Worm (Caenorhabditis elegans) whole organism, L1 larva: ENCODE measurements around the gene glb-11.

ENCODE experiments used
- C16A3.4 ChIP-seq: fragments of 150-350 bp; optimal IDR thresholded peaks from 2 replicates; lab custom pipeline; 2014; ENCODE audit warnings: missing biosample characterization, missing genetic modification characterization
- F16B12.6 ChIP-seq: fragments of 150-350 bp; optimal IDR thresholded peaks from 2 replicates; lab custom pipeline; 2014; ENCODE audit warnings: missing biosample characterization, missing genetic modification characterization
- Y116A8C.19 ChIP-seq: sonication (generic microtip); optimal IDR thresholded peaks from 2 replicates; lab custom pipeline; 2016; ENCODE audit warnings: missing compliant biosample characterization, missing genetic modification characterization, borderline replicate concordance
- aha-1 ChIP-seq: fragments of 150-350 bp; optimal IDR thresholded peaks from 2 replicates; lab custom pipeline; 2014; ENCODE audit warnings: missing biosample characterization, missing genetic modification characterization
- ceh-8 ChIP-seq: fragments of 200-800 bp; sonication (Bioruptor generic); optimal IDR thresholded peaks from 2 replicates; lab custom pipeline; 2018; ENCODE audit warnings: mild to moderate bottlenecking, missing genetic modification characterization, moderate library complexity, missing compliant biosample characterization
- ceh-82 ChIP-seq, 3 experiments: fragments of 150-350 bp in 1 of 3; sonication (generic microtip) in 2 of 3; optimal IDR thresholded peaks; 2 replicates each; lab custom pipeline; 2014 to 2017; ENCODE audit warnings: missing biosample characterization in 3 of 3, missing genetic modification characterization in 3 of 3
- ceh-90 ChIP-seq: sonication (generic microtip); optimal IDR thresholded peaks from 2 replicates; lab custom pipeline; 2016; ENCODE audit warnings: missing genetic modification characterization, missing compliant biosample characterization
- ces-1 ChIP-seq: fragments of 150-350 bp; optimal IDR thresholded peaks from 2 replicates; lab custom pipeline; 2014; ENCODE audit warnings: missing biosample characterization, missing genetic modification reagents, missing genetic modification characterization
- dpl-1 ChIP-seq, 3 experiments: fragments of 150-350 bp in 2 of 3; sonication (generic microtip) in 1 of 3; optimal IDR thresholded peaks; 2 replicates each; lab custom pipeline; 2014 to 2017; ENCODE audit warnings: missing biosample characterization in 3 of 3, missing genetic modification characterization in 3 of 3, missing genetic modification reagents in 3 of 3
- dsc-1 ChIP-seq: sonication (generic microtip); optimal IDR thresholded peaks from 2 replicates; lab custom pipeline; 2016; ENCODE audit warnings: mild to moderate bottlenecking, missing genetic modification characterization, missing compliant biosample characterization
- efl-1 ChIP-seq, 4 experiments: fragments of 150-350 bp; optimal IDR thresholded peaks in 3 of 4; peaks in 1 of 4; 1 replicate in 1 of 4; 2 replicates in 3 of 4; lab custom pipeline; 2014; ENCODE audit warnings: missing biosample characterization in 2 of 4, missing genetic modification characterization in 2 of 4, missing genetic modification reagents in 2 of 4
- egl-13 ChIP-seq: sonication (generic microtip); optimal IDR thresholded peaks from 2 replicates; lab custom pipeline; 2016; ENCODE audit warnings: missing genotype, missing genetic modification reagents, missing genetic modification characterization, missing compliant biosample characterization
- egl-27 ChIP-seq, 2 experiments: fragments of 150-350 bp in 1 of 2; sonication (generic microtip); optimal IDR thresholded peaks; 3 replicates each; lab custom pipeline; 2017 to 2018; ENCODE audit warnings: missing biosample characterization in 2 of 2, missing genetic modification characterization in 2 of 2, missing genetic modification reagents in 2 of 2
- elt-3 ChIP-seq, 6 experiments: fragments of 150-350 bp in 1 of 6; sonication (generic microtip); optimal IDR thresholded peaks; 2 replicates each; lab custom pipeline; 2017 to 2018; ENCODE audit warnings: missing biosample characterization in 6 of 6, missing genetic modification characterization in 6 of 6, inconsistent platforms in 1 of 6
- fkh-10 ChIP-seq: sonication (generic microtip); optimal IDR thresholded peaks from 2 replicates; lab custom pipeline; 2017; ENCODE audit warnings: missing biosample characterization, missing genetic modification reagents, missing genetic modification characterization
- fkh-8 ChIP-seq: sonication (generic microtip); optimal IDR thresholded peaks from 2 replicates; lab custom pipeline; 2016; ENCODE audit warnings: mild to moderate bottlenecking, missing genetic modification characterization, missing compliant biosample characterization
- hpl-2 ChIP-seq: fragments of 150-350 bp; optimal IDR thresholded peaks from 2 replicates; lab custom pipeline; 2014; ENCODE audit warnings: missing biosample characterization, missing genetic modification reagents, missing genetic modification characterization
- isw-1 ChIP-seq: fragments of 200-800 bp; sonication (Bioruptor generic); IDR thresholded peaks from 2 replicates; pipeline ENCODE4 v1.3.6; 2022; ENCODE audit warnings: missing genetic modification characterization, missing compliant biosample characterization
- jun-1 ChIP-seq: fragments of 150-350 bp; optimal IDR thresholded peaks from 2 replicates; lab custom pipeline; 2014; ENCODE audit warnings: missing biosample characterization, missing genetic modification reagents, missing genetic modification characterization
- lin-13 ChIP-seq: fragments of 150-350 bp; optimal IDR thresholded peaks from 2 replicates; lab custom pipeline; 2014; ENCODE audit warnings: missing biosample characterization, missing genetic modification reagents, missing genetic modification characterization
- lin-14 ChIP-seq: fragments of 200-800 bp; sonication (Bioruptor generic); optimal IDR thresholded peaks from 2 replicates; lab custom pipeline; 2018; ENCODE audit warnings: mild to moderate bottlenecking, missing genetic modification characterization, moderate library complexity, missing compliant biosample characterization
- lin-35 ChIP-seq, 2 experiments: fragments of 150-350 bp; optimal IDR thresholded peaks; 2 replicates each; lab custom pipeline; 2014; ENCODE audit warnings: missing biosample characterization in 2 of 2, missing genetic modification characterization in 2 of 2, missing genetic modification reagents in 2 of 2
- lin-39 ChIP-seq: fragments of 150-350 bp; optimal IDR thresholded peaks from 2 replicates; lab custom pipeline; 2014; ENCODE audit warnings: missing biosample characterization, missing genetic modification reagents, missing genetic modification characterization
- lir-3 ChIP-seq: sonication (generic microtip); optimal IDR thresholded peaks from 2 replicates; lab custom pipeline; 2016; ENCODE audit warnings: mild to moderate bottlenecking, missing genetic modification characterization, moderate library complexity, missing compliant biosample characterization; ENCODE audit not compliant: poor library complexity
- lsy-2 ChIP-seq, 2 experiments: fragments of 150-350 bp; optimal IDR thresholded peaks; 2 replicates each; lab custom pipeline; 2014; ENCODE audit warnings: missing biosample characterization in 2 of 2, missing genetic modification characterization in 2 of 2
- mab-9 ChIP-seq: fragments of 200-800 bp; sonication (Bioruptor generic); IDR thresholded peaks from 2 replicates; pipeline ENCODE4 v1.3.6; 2022; ENCODE audit warnings: missing genetic modification reagents, missing genetic modification characterization, missing compliant biosample characterization
- mep-1 ChIP-seq: fragments of 150-350 bp; optimal IDR thresholded peaks from 2 replicates; lab custom pipeline; 2014; ENCODE audit warnings: missing biosample characterization, missing genetic modification characterization
- nhr-20 ChIP-seq: sonication (generic microtip); optimal IDR thresholded peaks from 2 replicates; lab custom pipeline; 2016; ENCODE audit warnings: mild to moderate bottlenecking, missing genetic modification characterization, missing compliant biosample characterization
- nhr-237 ChIP-seq: fragments of 150-350 bp; optimal IDR thresholded peaks from 2 replicates; lab custom pipeline; 2014; ENCODE audit warnings: missing biosample characterization, missing genetic modification characterization
- nhr-47 ChIP-seq: sonication (generic microtip); optimal IDR thresholded peaks from 2 replicates; lab custom pipeline; 2016; ENCODE audit warnings: mild to moderate bottlenecking, missing genetic modification characterization, moderate library complexity, missing compliant biosample characterization
- nhr-71 ChIP-seq: sonication (generic microtip); optimal IDR thresholded peaks from 2 replicates; lab custom pipeline; 2016; ENCODE audit warnings: mild to moderate bottlenecking, missing genetic modification characterization, moderate library complexity, missing compliant biosample characterization
- nhr-76 ChIP-seq: sonication (generic microtip); optimal IDR thresholded peaks from 2 replicates; lab custom pipeline; 2017; ENCODE audit warnings: missing biosample characterization, missing genetic modification characterization
- nhr-85 ChIP-seq: sonication (generic microtip); peaks from one replicate; lab custom pipeline; 2016; ENCODE audit warnings: missing genetic modification characterization, inconsistent platforms, missing compliant biosample characterization
- pax-3 ChIP-seq: fragments of 200-800 bp; sonication (Bioruptor generic); optimal IDR thresholded peaks from 2 replicates; lab custom pipeline; 2018; ENCODE audit warnings: mild to moderate bottlenecking, missing genetic modification characterization, moderate library complexity, missing compliant biosample characterization
- rnt-1 ChIP-seq: sonication (generic microtip); optimal IDR thresholded peaks from 2 replicates; lab custom pipeline; 2016; ENCODE audit warnings: mild to moderate bottlenecking, missing genetic modification characterization, moderate library complexity, missing compliant biosample characterization
- skn-1 ChIP-seq: fragments of 150-350 bp; optimal IDR thresholded peaks from 2 replicates; lab custom pipeline; 2014; ENCODE audit warnings: missing biosample characterization, missing genetic modification characterization
- snpc-4 ChIP-seq: fragments of 150-350 bp; optimal IDR thresholded peaks from 2 replicates; lab custom pipeline; 2014; ENCODE audit warnings: missing biosample characterization, missing genetic modification characterization
- snu-23 ChIP-seq: sonication (generic microtip); optimal IDR thresholded peaks from 2 replicates; lab custom pipeline; 2016; ENCODE audit warnings: missing genetic modification characterization, missing compliant biosample characterization
- sox-4 ChIP-seq: sonication (generic microtip); optimal IDR thresholded peaks from 2 replicates; lab custom pipeline; 2016; ENCODE audit warnings: missing genetic modification characterization, missing compliant biosample characterization
- sptf-1 ChIP-seq: fragments of 150-350 bp; optimal IDR thresholded peaks from 2 replicates; lab custom pipeline; 2014; ENCODE audit warnings: missing biosample characterization, missing genetic modification characterization
- sup-37 ChIP-seq: fragments of 200-800 bp; sonication (Bioruptor generic); optimal IDR thresholded peaks from 2 replicates; lab custom pipeline; 2018; ENCODE audit warnings: mild to moderate bottlenecking, missing genetic modification characterization, missing compliant biosample characterization
- swsn-7 ChIP-seq: sonication (generic microtip); optimal IDR thresholded peaks from 2 replicates; lab custom pipeline; 2016; ENCODE audit warnings: missing genetic modification characterization, missing compliant biosample characterization
- tbx-2 ChIP-seq: sonication (generic microtip); optimal IDR thresholded peaks from 2 replicates; lab custom pipeline; 2016; ENCODE audit warnings: missing genetic modification characterization, missing compliant biosample characterization
- unc-130 ChIP-seq: fragments of 150-350 bp; optimal IDR thresholded peaks from 2 replicates; lab custom pipeline; 2017; ENCODE audit warnings: missing biosample characterization, missing genetic modification characterization, inconsistent platforms
- unc-30 ChIP-seq: sonication (generic microtip); optimal IDR thresholded peaks from 2 replicates; lab custom pipeline; 2017; ENCODE audit warnings: missing biosample characterization, missing genetic modification characterization
- unc-62 ChIP-seq: fragments of 150-350 bp; optimal IDR thresholded peaks from 2 replicates; lab custom pipeline; 2014; ENCODE audit warnings: missing biosample characterization, missing genetic modification reagents, missing genetic modification characterization
- unc-86 ChIP-seq: sonication (generic microtip); optimal IDR thresholded peaks from 2 replicates; lab custom pipeline; 2016; ENCODE audit warnings: missing genetic modification characterization, missing compliant biosample characterization
- xbp-1 ChIP-seq: sonication (generic microtip); optimal IDR thresholded peaks from 2 replicates; lab custom pipeline; 2016; ENCODE audit warnings: missing genetic modification characterization, missing compliant biosample characterization
- zag-1 ChIP-seq: fragments of 150-350 bp; optimal IDR thresholded peaks from 2 replicates; lab custom pipeline; 2014; ENCODE audit warnings: missing biosample characterization, missing genetic modification characterization
- zip-4 ChIP-seq: fragments of 200-800 bp; sonication (Bioruptor generic); optimal IDR thresholded peaks from 2 replicates; lab custom pipeline; 2018; ENCODE audit warnings: mild to moderate bottlenecking, missing genetic modification characterization, moderate library complexity, missing compliant biosample characterization
- ztf-11 ChIP-seq, 2 experiments: sonication (generic microtip); optimal IDR thresholded peaks; 2 replicates each; lab custom pipeline; 2016 to 2017; ENCODE audit warnings: missing genetic modification characterization in 2 of 2, missing biosample characterization in 1 of 2, missing compliant biosample characterization in 1 of 2

glb-11 gene

DNA sequence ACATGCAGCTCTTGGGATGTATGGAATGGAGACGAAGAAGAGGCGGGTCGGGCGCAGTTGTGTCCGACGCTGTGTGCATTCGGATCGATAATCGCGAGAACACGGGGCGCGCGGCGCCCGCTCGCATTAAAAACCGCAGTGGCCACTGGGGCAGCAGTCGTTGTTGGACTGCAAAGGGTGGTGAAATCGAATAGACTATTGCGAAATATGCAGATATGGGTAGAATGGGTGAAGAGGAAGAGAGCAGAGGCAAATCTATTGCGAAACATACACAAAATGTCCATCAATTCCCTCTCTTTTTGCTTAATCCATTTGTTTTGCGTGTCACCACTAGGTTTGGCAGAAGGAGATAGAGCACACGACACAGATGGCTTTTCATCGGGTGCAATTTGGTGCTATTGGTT lies 26.1 kb upstream of the glb-11 start:
- TF ChIP-seq lir-3 (peak; percentile 15), dsc-1 (tag; lab: Kevin White, UChicago) (peak; percentile 32), ces-1 (GFP tag; lab: Kevin White, UChicago) (no peak), aha-1 (tag; lab: Kevin White, UChicago) (no peak), ceh-8 (GFP tag; lab: Kevin White, UChicago) (peak; percentile 53), egl-13 (tag; lab: Kevin White, UChicago) (peak; percentile 29), zip-4 (peak; percentile 97), isw-1 (GFP tag; lab: Robert Waterston, UW) (peak; percentile 68), ceh-90 (tag; lab: Kevin White, UChicago) (peak; percentile 25), efl-1 (optimal IDR thresholded peaks at IDR 0.05; lab: Kevin White, UChicago) (peak; percentile 43 to 59), efl-1 (GFP tag; optimal IDR thresholded peaks at IDR 0.05 in 1 of 2; lab: Kevin White, UChicago) (peak; percentile 40 to 89), swsn-7 (peak; percentile 28), unc-130 (tag; lab: Kevin White, UChicago) (no peak), snpc-4 (tag; lab: Kevin White, UChicago) (peak; percentile 71), F16B12.6 (tag; lab: Kevin White, UChicago) (peak; percentile 50), snu-23 (GFP tag; lab: Kevin White, UChicago) (peak; percentile 37), lin-13 (GFP tag; lab: Kevin White, UChicago) (peak; percentile 33), nhr-20 (no peak), sup-37 (GFP tag; lab: Kevin White, UChicago) (no peak), lsy-2 (tag; optimal IDR thresholded peaks at IDR 0.05; lab: Kevin White, UChicago) (peak; percentile 8 to 78), nhr-71 (tag; lab: Kevin White, UChicago) (peak; percentile 62), jun-1 (tag; lab: Kevin White, UChicago) (peak; percentile 68), unc-86 (peak; percentile 35), skn-1 (tag; lab: Kevin White, UChicago) (peak; percentile 81), pax-3 (tag; lab: Kevin White, UChicago) (no peak), ceh-82 (tag; optimal IDR thresholded peaks at IDR 0.05; lab: Kevin White, UChicago) (peak; percentile 63 to 81 (median 68)), nhr-47 (tag; lab: Kevin White, UChicago) (peak; percentile 62), lin-39 (no peak), lin-35 (GFP tag; optimal IDR thresholded peaks at IDR 0.05; lab: Kevin White, UChicago) (peak in 1 of 2 experiments; percentile 47), nhr-237 (peak; percentile 10), unc-30 (tag; lab: Kevin White, UChicago) (no peak), unc-62 (GFP tag; lab: Kevin White, UChicago) (no peak), fkh-10 (GFP tag; lab: Kevin White, UChicago) (peak; percentile 1), zag-1 (peak; percentile 24), nhr-76 (no peak), sptf-1 (tag; lab: Kevin White, UChicago) (no peak), xbp-1 (tag; lab: Kevin White, UChicago) (peak; percentile 24), tbx-2 (tag; lab: Kevin White, UChicago) (peak; percentile 46), dpl-1 (GFP tag; optimal IDR thresholded peaks at IDR 0.05; lab: Kevin White, UChicago) (peak in 2 of 3 experiments; percentile 40 to 48), ztf-11 (tag; optimal IDR thresholded peaks at IDR 0.05; lab: Kevin White, UChicago) (peak in 1 of 2 experiments; percentile 47), fkh-8 (tag; lab: Kevin White, UChicago) (peak; percentile 81), nhr-85 (peak; percentile 65), elt-3 (tag; optimal IDR thresholded peaks at IDR 0.05; lab: Kevin White, UChicago) (no peak), sox-4 (tag; lab: Kevin White, UChicago) (no peak), egl-27 (tag; optimal IDR thresholded peaks at IDR 0.05; lab: Kevin White, UChicago) (peak in 1 of 2 experiments; percentile 4), Y116A8C.19 (tag; lab: Kevin White, UChicago) (no peak), lin-14 (peak; percentile 89), rnt-1 (tag; lab: Kevin White, UChicago) (peak; percentile 37), mab-9 (GFP tag; lab: Robert Waterston, UW) (no peak), hpl-2 (peak; percentile 60), mep-1 (tag; lab: Kevin White, UChicago) (peak; percentile 75), C16A3.4 (peak; percentile 4)
- TF ChIP-seq, all 84 proteins: peak for 36
